Fruit fly (Drosophila melanogaster): ENCODE measurements around the gene sloth2.

sloth2 gene

DNA sequence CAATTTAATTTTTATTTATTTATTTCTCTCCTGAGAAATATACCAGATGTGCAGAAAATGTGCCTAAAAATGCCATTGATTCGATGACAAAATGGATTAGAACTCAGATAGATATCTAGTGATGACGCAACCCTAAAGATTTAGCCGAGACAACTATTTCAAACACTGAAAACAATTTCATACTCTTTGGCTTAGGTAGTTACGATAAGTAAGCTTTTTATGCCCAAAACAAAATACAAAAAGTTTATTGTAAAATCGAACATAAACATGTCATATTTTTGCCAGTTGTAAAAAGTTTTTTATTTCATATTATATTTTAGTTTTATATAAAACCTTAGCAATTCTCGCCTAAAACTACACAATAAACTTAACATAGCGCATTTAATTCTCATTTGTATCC lies 37.8 kb upstream of the sloth2 start, which contains the start of gene CG3040:
Gene CG3040, minus strand, starts transcription at position 54 of the 400 bp plus-strand sequence.
- peak; percentile 82 for TF ChIP-seq pzg (GFP tag; optimal IDR thresholded peaks at IDR 0.05)
- peak; percentile 43 for TF ChIP-seq CG3847 (GFP tag; IDR thresholded peaks at IDR 0.05)
- TF ChIP-seq bab2 (GFP tag; optimal IDR thresholded peaks at IDR 0.05): no peak
- no peak for TF ChIP-seq CG42726 (GFP tag; IDR thresholded peaks at IDR 0.05; ENCODE audit: partially characterized antibody)
- TF ChIP-seq pb (GFP tag; optimal IDR thresholded peaks at IDR 0.05): no peak
- no peak for TF ChIP-seq hth (optimal IDR thresholded peaks at IDR 0.05)
- no peak for TF ChIP-seq mld (GFP tag; IDR thresholded peaks at IDR 0.05; ENCODE audit: partially characterized antibody)
- TF ChIP-seq stc (GFP tag; IDR thresholded peaks at IDR 0.05): peak; percentile 41; the same call in 1 of the 2 replicates
- TF ChIP-seq CG2199 (GFP tag; IDR thresholded peaks at IDR 0.05): no peak
- no peak for TF ChIP-seq CG1792 (GFP tag; optimal IDR thresholded peaks at IDR 0.05)
- TF ChIP-seq pho (GFP tag; optimal IDR thresholded peaks at IDR 0.05): peak; percentile 20
- TF ChIP-seq CG6765 (GFP tag; optimal IDR thresholded peaks at IDR 0.05): no peak
- no peak for TF ChIP-seq CG9817 (tag; optimal IDR thresholded peaks at IDR 0.05)
- peak; percentile 42 for TF ChIP-seq CG8924 (tag; optimal IDR thresholded peaks at IDR 0.05)
- peak; percentile 26; the same call in 1 of the 2 replicates for TF ChIP-seq CG11085 (GFP tag; IDR thresholded peaks at IDR 0.05)
- TF ChIP-seq CG32772 (GFP tag; IDR thresholded peaks at IDR 0.05): 0 out of 2 replicates have a peak, but pooled peaks have one; percentile 14
- TF ChIP-seq Hey (tag; optimal IDR thresholded peaks at IDR 0.05): no peak
- no peak for TF ChIP-seq CG12104 (GFP tag; optimal IDR thresholded peaks at IDR 0.05)
- TF ChIP-seq Aef1 (GFP tag; IDR thresholded peaks at IDR 0.05): peak; percentile 22; the same call in 1 of the 3 replicates
- TF ChIP-seq CG12942 (GFP tag; optimal IDR thresholded peaks at IDR 0.05): no peak
- no peak for TF ChIP-seq pros (GFP tag; optimal IDR thresholded peaks at IDR 0.05)
- TF ChIP-seq Dek (tag; optimal IDR thresholded peaks at IDR 0.05): peak; percentile 54
- no peak for TF ChIP-seq CG17912 (GFP tag; optimal IDR thresholded peaks at IDR 0.05)
- TF ChIP-seq CG15696 (tag; optimal IDR thresholded peaks at IDR 0.05): peak; percentile 17
- peak; percentile 35 for TF ChIP-seq BEAF-32 (GFP tag; optimal IDR thresholded peaks at IDR 0.05)
- no peak for TF ChIP-seq TFAM (GFP tag; optimal IDR thresholded peaks at IDR 0.05)
- TF ChIP-seq ato (GFP tag; IDR thresholded peaks at IDR 0.05; ENCODE audit: partially characterized antibody): no peak
- no peak for TF ChIP-seq oc (tag; optimal IDR thresholded peaks at IDR 0.05)
- peak; percentile 11 for TF ChIP-seq slp2 (GFP tag; optimal IDR thresholded peaks at IDR 0.05)
- no peak for TF ChIP-seq CG30431 (GFP tag; optimal IDR thresholded peaks at IDR 0.05)
- TF ChIP-seq br (optimal IDR thresholded peaks at IDR 0.05): no peak
- peak; percentile 25 for TF ChIP-seq Abd-B (GFP tag; optimal IDR thresholded peaks at IDR 0.05)
- no peak for TF ChIP-seq CG18476 (GFP tag; optimal IDR thresholded peaks at IDR 0.05)
- TF ChIP-seq yki (optimal IDR thresholded peaks at IDR 0.05): no peak
- TF ChIP-seq h (optimal IDR thresholded peaks at IDR 0.05): no peak
- no peak for TF ChIP-seq aop (GFP tag; IDR thresholded peaks at IDR 0.05)
- no peak for TF ChIP-seq BtbVII (GFP tag; optimal IDR thresholded peaks at IDR 0.05)
- 0 out of 2 replicates have a peak, but pooled peaks have one; percentile 25 for TF ChIP-seq wdn (GFP tag; IDR thresholded peaks at IDR 0.05)
- peak; percentile 2 for TF ChIP-seq sqz (GFP tag; optimal IDR thresholded peaks at IDR 0.05)
- no peak for TF ChIP-seq unc-4 (GFP tag; IDR thresholded peaks at IDR 0.05; ENCODE audit: partially characterized antibody)
- TF ChIP-seq CoRest (tag; optimal IDR thresholded peaks at IDR 0.05): peak; percentile 43
- peak; percentile 99 for TF ChIP-seq CG15601 (tag; optimal IDR thresholded peaks at IDR 0.05)
- no peak for TF ChIP-seq CG1647 (GFP tag; optimal IDR thresholded peaks at IDR 0.05)
- TF ChIP-seq sens (GFP tag): peak; percentile 46
- TF ChIP-seq CG14667 (GFP tag; IDR thresholded peaks at IDR 0.05): no peak
- peak; percentile 4 for TF ChIP-seq fd3F (GFP tag; optimal IDR thresholded peaks at IDR 0.05)
- TF ChIP-seq lov (optimal IDR thresholded peaks at IDR 0.05): no peak
- TF ChIP-seq lov (GFP tag; IDR thresholded peaks at IDR 0.05): no peak
- no peak for TF ChIP-seq Bgb (GFP tag; IDR thresholded peaks at IDR 0.05; ENCODE audit: partially characterized antibody)
- no peak for TF ChIP-seq cwo (GFP tag; optimal IDR thresholded peaks at IDR 0.05)
- peak; percentile 28 for TF ChIP-seq PHDP (tag; optimal IDR thresholded peaks at IDR 0.05)
- peak; percentile 49 for TF ChIP-seq sug (tag; optimal IDR thresholded peaks at IDR 0.05)
- TF ChIP-seq otp (GFP tag; IDR thresholded peaks at IDR 0.05): no peak
